Worm (Caenorhabditis elegans) whole organism, mixed stage, embryonic: Measurements from ENCODE around the gene cec-5.

Experiments
- ceh-39 ChIP-seq: fragments of 150-350 bp; optimal IDR thresholded peaks from 2 replicates; lab custom pipeline; 2014; ENCODE audit warnings: missing biosample characterization, missing genetic modification characterization
- ces-1 ChIP-seq: fragments of 150-350 bp; optimal IDR thresholded peaks from 2 replicates; lab custom pipeline; 2014; ENCODE audit warnings: missing biosample characterization, missing genetic modification reagents, missing genetic modification characterization
- lin-13 ChIP-seq: fragments of 150-350 bp; optimal IDR thresholded peaks from 2 replicates; lab custom pipeline; 2014; ENCODE audit warnings: missing biosample characterization, missing genetic modification characterization
- lsy-2 ChIP-seq: fragments of 150-350 bp; optimal IDR thresholded peaks from 2 replicates; lab custom pipeline; 2014; ENCODE audit warnings: missing biosample characterization, missing genetic modification characterization
- mab-5 ChIP-seq: fragments of 150-350 bp; optimal IDR thresholded peaks from 2 replicates; lab custom pipeline; 2014; ENCODE audit warnings: missing biosample characterization, missing genetic modification characterization
- nhr-12 ChIP-seq: fragments of 150-350 bp; optimal IDR thresholded peaks from 2 replicates; lab custom pipeline; 2014; ENCODE audit warnings: missing biosample characterization, missing genetic modification characterization
- nhr-76 ChIP-seq: sonication (generic microtip); optimal IDR thresholded peaks from 2 replicates; lab custom pipeline; 2017; ENCODE audit warnings: missing biosample characterization, missing genetic modification characterization
- sptf-1 ChIP-seq: sonication (generic microtip); optimal IDR thresholded peaks from 2 replicates; lab custom pipeline; 2017; ENCODE audit warnings: mild to moderate bottlenecking, missing genetic modification characterization, moderate library complexity, missing compliant biosample characterization
- unc-39 ChIP-seq: fragments of 150-350 bp; optimal IDR thresholded peaks from 2 replicates; lab custom pipeline; 2014; ENCODE audit warnings: missing biosample characterization, missing genetic modification characterization
- ztf-11 ChIP-seq: fragments of 150-350 bp; optimal IDR thresholded peaks from 2 replicates; lab custom pipeline; 2014; ENCODE audit warnings: missing biosample characterization, missing genetic modification characterization

DNA sequence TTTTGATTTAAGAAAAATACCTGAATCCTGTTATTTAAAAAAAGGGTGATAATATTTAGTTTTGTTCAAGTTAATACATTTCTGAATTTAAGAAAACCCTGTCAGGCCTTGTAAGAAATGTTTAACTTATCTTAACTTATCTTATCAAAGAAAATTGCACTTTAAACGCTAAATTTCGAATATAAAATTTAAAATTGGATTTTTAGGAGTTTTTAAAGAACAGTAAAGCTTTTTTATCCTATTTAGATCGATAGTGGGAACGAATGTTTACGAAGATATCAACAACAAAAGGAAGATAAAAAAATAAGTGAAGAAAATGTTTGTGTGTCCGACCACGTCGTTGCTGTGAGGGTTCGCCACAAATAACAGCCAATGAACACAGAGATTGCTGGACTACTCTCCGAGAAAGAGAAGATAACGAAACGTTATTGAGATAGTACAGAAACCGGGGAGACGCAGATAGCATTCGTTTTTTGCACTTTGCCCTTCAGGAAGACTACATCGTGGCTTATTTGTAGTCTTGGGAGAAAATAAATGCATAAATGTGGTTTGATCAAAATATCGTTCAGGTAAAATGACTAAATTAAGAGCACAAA, 26.9 kb downstream of the cec-5 start, which contains the start of gene dif-1:
- no peak for TF ChIP-seq ztf-11 (tag; lab: Kevin White, UChicago)
- no peak for TF ChIP-seq nhr-76 (tag; lab: Kevin White, UChicago)
- no peak for TF ChIP-seq lin-13
- TF ChIP-seq ceh-39 (tag; lab: Kevin White, UChicago), result no peak
- TF ChIP-seq lsy-2, result no peak
- no peak for TF ChIP-seq unc-39
- TF ChIP-seq nhr-12 (tag; lab: Kevin White, UChicago), result peak; percentile 90
- TF ChIP-seq sptf-1 (tag; lab: Kevin White, UChicago), result no peak
- TF ChIP-seq ces-1 (GFP tag; lab: Kevin White, UChicago), result no peak
- TF ChIP-seq mab-5 (tag; lab: Kevin White, UChicago), result no peak
